Fruit fly (Drosophila melanogaster): ENCODE data around the gene CG5116.

dm6 chr3R:25438353-25438986, 44.4 kb upstream of the CG5116 start:
- TF ChIP-seq pan (optimal IDR thresholded peaks at IDR 0.05): no peak
- no peak for TF ChIP-seq Dif (GFP tag; optimal IDR thresholded peaks at IDR 0.05; ENCODE audit: partially characterized antibody)
- no peak for TF ChIP-seq Hr83 (GFP tag; optimal IDR thresholded peaks at IDR 0.05; ENCODE audit: poor library complexity, severe bottlenecking)
- no peak for TF ChIP-seq psq (GFP tag; optimal IDR thresholded peaks at IDR 0.05)
- TF ChIP-seq sv (GFP tag; optimal IDR thresholded peaks at IDR 0.05): no peak
- TF ChIP-seq h (GFP tag; optimal IDR thresholded peaks at IDR 0.05): no peak
- TF ChIP-seq dl (GFP tag; optimal IDR thresholded peaks at IDR 0.05; ENCODE audit: insufficient read depth in 1 of 2, partially characterized antibody in 2 of 2): no peak
- TF ChIP-seq usp (GFP tag; optimal IDR thresholded peaks at IDR 0.05): no peak
- no peak for TF ChIP-seq Mio (GFP tag; optimal IDR thresholded peaks at IDR 0.05)
- no peak for TF ChIP-seq lola (GFP tag; optimal IDR thresholded peaks at IDR 0.05)
- no peak for TF ChIP-seq Dfd (GFP tag; optimal IDR thresholded peaks at IDR 0.05)
- no peak for TF ChIP-seq CG9705 (GFP tag; optimal IDR thresholded peaks at IDR 0.05)
- no peak for TF ChIP-seq Jra (GFP tag; optimal IDR thresholded peaks at IDR 0.05)
